Fruit fly (Drosophila melanogaster) whole organism, embryonic: ENCODE data around the gene Hecw.

Experiments
- Ada2b ChIP-seq: fragments of 200-800 bp; sonication (Bioruptor generic); IDR thresholded peaks from 2 replicates; pipeline ENCODE4 v1.3.6; 2022; ENCODE audit warnings: missing biosample characterization, missing genetic modification characterization
- Adf1 ChIP-seq: fragments of 200-800 bp; sonication (Bioruptor generic); IDR thresholded peaks from 2 replicates; pipeline ENCODE4 v1.3.6; 2022; ENCODE audit warnings: missing biosample characterization, missing genetic modification characterization
- Atf3 ChIP-seq: fragments of 200-800 bp; sonication (Bioruptor generic); optimal IDR thresholded peaks from 3 replicates; lab custom pipeline; 2016; ENCODE audit warnings: missing biosample characterization, missing genetic modification characterization
- CG10321 ChIP-seq: fragments of 200-800 bp; sonication (Bioruptor generic); IDR thresholded peaks from 2 replicates; pipeline ENCODE4 v1.3.6; 2022; ENCODE audit warnings: missing biosample characterization, missing genetic modification characterization
- CG11247 ChIP-seq: fragments of 200-800 bp; sonication (Bioruptor generic); IDR thresholded peaks from 2 replicates; pipeline ENCODE4 v1.3.6; 2022; ENCODE audit warnings: missing biosample characterization, missing genetic modification characterization
- CG13424 ChIP-seq: fragments of 200-800 bp; sonication (Bioruptor generic); optimal IDR thresholded peaks from 2 replicates; lab custom pipeline; 2019; ENCODE audit warnings: missing biosample characterization, mild to moderate bottlenecking, missing genetic modification characterization, moderate library complexity
- CG13624 ChIP-seq: fragments of 200-800 bp; sonication (Bioruptor generic); optimal IDR thresholded peaks from 2 replicates; lab custom pipeline; 2016; ENCODE audit warnings: missing biosample characterization, missing genetic modification characterization
- CG13894 ChIP-seq: fragments of 200-800 bp; sonication (Bioruptor generic); optimal IDR thresholded peaks from 3 replicates; lab custom pipeline; 2018; ENCODE audit warnings: missing biosample characterization, mild to moderate bottlenecking, missing genetic modification characterization, moderate library complexity
- CG14050 ChIP-seq: fragments of 200-800 bp; sonication (Bioruptor generic); IDR thresholded peaks from 3 replicates; pipeline ENCODE4 v1.3.6; 2022; ENCODE audit warnings: missing biosample characterization, missing genetic modification characterization
- CG1529 ChIP-seq: fragments of 200-800 bp; sonication (Bioruptor generic); optimal IDR thresholded peaks from 3 replicates; lab custom pipeline; 2018; ENCODE audit warnings: missing biosample characterization, missing genetic modification characterization
- CG15601 ChIP-seq: fragments of 200-800 bp; sonication (Bioruptor generic); optimal IDR thresholded peaks from 3 replicates; lab custom pipeline; 2019; ENCODE audit warnings: missing biosample characterization, mild to moderate bottlenecking, missing genetic modification characterization, moderate library complexity
- CG17359 ChIP-seq: fragments of 200-800 bp; sonication (Bioruptor generic); optimal IDR thresholded peaks from 3 replicates; lab custom pipeline; 2018; ENCODE audit warnings: missing biosample characterization, mild to moderate bottlenecking, missing genetic modification characterization, moderate library complexity
- CG17802 ChIP-seq: fragments of 200-800 bp; sonication (Bioruptor generic); optimal IDR thresholded peaks from 2 replicates; lab custom pipeline; 2018; ENCODE audit warnings: missing biosample characterization, mild to moderate bottlenecking, missing genetic modification characterization, moderate library complexity
- CG18599 ChIP-seq: fragments of 200-800 bp; sonication (Bioruptor generic); optimal IDR thresholded peaks from 3 replicates; lab custom pipeline; 2017; ENCODE audit warnings: missing biosample characterization, missing genetic modification characterization, mild to moderate bottlenecking, moderate library complexity, missing genetic modification reagents
- CG3065 ChIP-seq: fragments of 200-800 bp; sonication (Bioruptor generic); optimal IDR thresholded peaks from 2 replicates; lab custom pipeline; 2016; ENCODE audit warnings: missing biosample characterization, missing genetic modification characterization
- CG32767 ChIP-seq: fragments of 200-800 bp; sonication (Bioruptor generic); IDR thresholded peaks from 2 replicates; pipeline ENCODE4 v1.3.6; 2022; ENCODE audit warnings: missing biosample characterization, missing genetic modification characterization
- CG3407 ChIP-seq: fragments of 200-800 bp; sonication (Bioruptor generic); optimal IDR thresholded peaks from 2 replicates; lab custom pipeline; 2018; ENCODE audit warnings: missing biosample characterization, mild to moderate bottlenecking, missing genetic modification characterization
- CG3847 ChIP-seq: fragments of 200-800 bp; sonication (Bioruptor generic); IDR thresholded peaks from 2 replicates; pipeline ENCODE4 v1.3.6; 2022; ENCODE audit warnings: missing biosample characterization, missing genetic modification characterization
- CG6854 ChIP-seq: fragments of 200-800 bp; sonication (Bioruptor generic); optimal IDR thresholded peaks from 3 replicates; lab custom pipeline; 2017; ENCODE audit warnings: missing biosample characterization, mild to moderate bottlenecking, missing genetic modification characterization
- CG7839 ChIP-seq: fragments of 200-800 bp; sonication (Bioruptor generic); optimal IDR thresholded peaks from 3 replicates; lab custom pipeline; 2018; ENCODE audit warnings: missing biosample characterization, mild to moderate bottlenecking, missing genetic modification characterization, moderate library complexity
- Dad ChIP-seq: fragments of 200-800 bp; sonication (Bioruptor generic); optimal IDR thresholded peaks from 3 replicates; lab custom pipeline; 2016; ENCODE audit warnings: missing biosample characterization, missing genetic modification characterization
- Eip74EF ChIP-seq, 2 experiments: fragments of 200-800 bp in 1 of 2; fragments of >200 bp in 1 of 2; sonication (Bioruptor generic) in 1 of 2; optimal IDR thresholded peaks; 2 replicates each; lab custom pipeline; 2017 to 2019; ENCODE audit warnings: missing biosample characterization in 2 of 2, missing genetic modification characterization in 2 of 2, mild to moderate bottlenecking in 1 of 2, moderate library complexity in 1 of 2
- HLH4C ChIP-seq: fragments of 200-800 bp; sonication (Bioruptor generic); IDR thresholded peaks from 3 replicates; pipeline ENCODE4 v1.3.6; 2022; ENCODE audit warnings: missing biosample characterization, missing genetic modification characterization; ENCODE audit not compliant: partially characterized antibody
- Mad ChIP-seq: fragments of 200-800 bp; sonication (Bioruptor generic); optimal IDR thresholded peaks from 2 replicates; lab custom pipeline; 2016; ENCODE audit warnings: missing biosample characterization, missing genetic modification characterization
- Spps ChIP-seq: fragments of 200-800 bp; sonication (Bioruptor generic); optimal IDR thresholded peaks from 2 replicates; lab custom pipeline; 2018; ENCODE audit warnings: missing biosample characterization, mild to moderate bottlenecking, missing genetic modification characterization
- Usf ChIP-seq: fragments of 200-800 bp; sonication (Bioruptor generic); optimal IDR thresholded peaks from 2 replicates; lab custom pipeline; 2017; ENCODE audit warnings: missing genotype, missing biosample characterization, missing genetic modification characterization
- abd-A ChIP-seq: fragments of 200-800 bp; sonication (Bioruptor generic); optimal IDR thresholded peaks from 3 replicates; lab custom pipeline; 2019; ENCODE audit warnings: missing biosample characterization, mild to moderate bottlenecking, missing genetic modification characterization, moderate library complexity
- ac ChIP-seq: fragments of 200-800 bp; sonication (Bioruptor generic); optimal IDR thresholded peaks from 3 replicates; lab custom pipeline; 2017; ENCODE audit warnings: missing biosample characterization, mild to moderate bottlenecking, missing genetic modification characterization
- al ChIP-seq: fragments of 200-800 bp; sonication (Bioruptor generic); IDR thresholded peaks from 2 replicates; pipeline ENCODE4 v1.3.6; 2022; ENCODE audit warnings: missing biosample characterization, missing genetic modification characterization
- bcd ChIP-seq: fragments of 200-800 bp; sonication (Bioruptor generic); optimal IDR thresholded peaks from 2 replicates; lab custom pipeline; 2017; ENCODE audit warnings: missing biosample characterization, mild to moderate bottlenecking, missing genetic modification characterization
- bigmax ChIP-seq: fragments of 200-800 bp; sonication (Bioruptor generic); optimal IDR thresholded peaks from 2 replicates; lab custom pipeline; 2018; ENCODE audit warnings: missing biosample characterization, mild to moderate bottlenecking, missing genetic modification characterization
- caup ChIP-seq: fragments of 200-800 bp; sonication (Bioruptor generic); optimal IDR thresholded peaks from 3 replicates; lab custom pipeline; 2017; ENCODE audit warnings: missing biosample characterization, mild to moderate bottlenecking, missing genetic modification characterization, moderate library complexity; ENCODE audit not compliant: severe bottlenecking
- corto ChIP-seq: fragments of 200-800 bp; sonication (Bioruptor generic); optimal IDR thresholded peaks from 2 replicates; lab custom pipeline; 2016; ENCODE audit warnings: missing biosample characterization, mild to moderate bottlenecking, missing genetic modification characterization, moderate library complexity
- crol ChIP-seq: fragments of 200-800 bp; sonication (Bioruptor generic); IDR thresholded peaks from 2 replicates; pipeline ENCODE4 v1.3.6; 2022; ENCODE audit warnings: missing biosample characterization, missing genetic modification characterization
- crp ChIP-seq, 2 experiments: fragments of 200-800 bp; sonication (Bioruptor generic); optimal IDR thresholded peaks; 2 replicates in 1 of 2; 3 replicates in 1 of 2; lab custom pipeline; 2017; ENCODE audit warnings: missing biosample characterization in 2 of 2, missing genetic modification characterization in 2 of 2, mild to moderate bottlenecking in 1 of 2, moderate library complexity in 1 of 2
- dati ChIP-seq: fragments of 200-800 bp; sonication (Bioruptor generic); IDR thresholded peaks from 2 replicates; pipeline ENCODE4 v1.3.6; 2022; ENCODE audit warnings: missing biosample characterization, missing genetic modification characterization
- gsb ChIP-seq: fragments of 200-800 bp; sonication (Bioruptor generic); IDR thresholded peaks from 2 replicates; pipeline ENCODE4 v1.3.6; 2022; ENCODE audit warnings: missing biosample characterization, missing genetic modification characterization
- h ChIP-seq: fragments of >200 bp; optimal IDR thresholded peaks from 2 replicates; lab custom pipeline; 2017
- hbn ChIP-seq: fragments of 200-800 bp; sonication (Bioruptor generic); IDR thresholded peaks from 2 replicates; pipeline ENCODE4 v1.3.6; 2022; ENCODE audit warnings: missing biosample characterization, missing genetic modification characterization; ENCODE audit not compliant: partially characterized antibody
- her ChIP-seq: fragments of 200-800 bp; sonication (Bioruptor generic); optimal IDR thresholded peaks from 2 replicates; lab custom pipeline; 2016; ENCODE audit warnings: missing biosample characterization, missing genetic modification characterization
- kni ChIP-seq: fragments of 200-800 bp; sonication (Bioruptor generic); optimal IDR thresholded peaks from 3 replicates; lab custom pipeline; 2017; ENCODE audit warnings: mild to moderate bottlenecking, missing biosample characterization, missing genetic modification reagents, missing genetic modification characterization
- pum ChIP-seq: fragments of 200-800 bp; sonication (Bioruptor generic); optimal IDR thresholded peaks from 2 replicates; lab custom pipeline; 2016; ENCODE audit warnings: missing biosample characterization, missing genetic modification characterization
- repo ChIP-seq: fragments of 200-800 bp; sonication (Bioruptor generic); optimal IDR thresholded peaks from 2 replicates; lab custom pipeline; 2016; ENCODE audit warnings: missing biosample characterization, missing genetic modification characterization
- sim ChIP-seq: fragments of 200-800 bp; sonication (Bioruptor generic); IDR thresholded peaks from 2 replicates; pipeline ENCODE4 v1.3.6; 2022; ENCODE audit warnings: missing biosample characterization, missing genetic modification characterization
- so ChIP-seq: fragments of 200-800 bp; sonication (Bioruptor generic); IDR thresholded peaks from 3 replicates; pipeline ENCODE4 v1.3.6; 2022; ENCODE audit warnings: missing biosample characterization, missing genetic modification characterization
- stwl ChIP-seq: fragments of 200-800 bp; sonication (Bioruptor generic); optimal IDR thresholded peaks from 3 replicates; lab custom pipeline; 2018; ENCODE audit warnings: missing biosample characterization, mild to moderate bottlenecking, missing genetic modification characterization, moderate library complexity
- tgo ChIP-seq: fragments of 200-800 bp; sonication (Bioruptor generic); IDR thresholded peaks from 3 replicates; pipeline ENCODE4 v1.3.6; 2022; ENCODE audit warnings: missing biosample characterization, missing genetic modification characterization
- tin ChIP-seq: fragments of 200-800 bp; sonication (Bioruptor generic); optimal IDR thresholded peaks from 3 replicates; lab custom pipeline; 2016; ENCODE audit warnings: missing biosample characterization, missing genetic modification characterization
- tio ChIP-seq: fragments of 200-800 bp; sonication (Bioruptor generic); optimal IDR thresholded peaks from 2 replicates; lab custom pipeline; 2017; ENCODE audit warnings: missing biosample characterization, missing genetic modification characterization, inconsistent platforms

Hecw gene

dm6 chrX:9583440-9584103 lies 25.2 kb upstream of the Hecw start (continued):
- TF ChIP-seq Eip74EF (GFP tag; optimal IDR thresholded peaks at IDR 0.05; lab: Kevin White, UChicago) = peak in 1 of 2 experiments; percentile 89
- peak; percentile 70 for TF ChIP-seq dati (GFP tag; lab: Robert Waterston, UW)
- TF ChIP-seq her (GFP tag; lab: Kevin White, UChicago) = peak; percentile 45
- TF ChIP-seq Adf1 = peak; percentile 70
- peak; percentile 89 for TF ChIP-seq Ada2b (GFP tag; lab: Robert Waterston, UW)
- TF ChIP-seq CG10321 = peak; percentile 75
- peak; percentile 89 for TF ChIP-seq CG3407 (GFP tag; lab: Kevin White, UChicago)
- TF ChIP-seq so (GFP tag; lab: Robert Waterston, UW) = peak; percentile 95
- peak; percentile 68 for TF ChIP-seq corto (GFP tag; lab: Kevin White, UChicago)
- peak; percentile 58 for TF ChIP-seq ac (GFP tag; lab: Kevin White, UChicago)
- TF ChIP-seq CG13424 (tag; lab: Kevin White, UChicago) = peak; percentile 96
- peak; percentile 45 for TF ChIP-seq CG13624 (GFP tag; lab: Kevin White, UChicago)
- peak; percentile 96 for TF ChIP-seq CG17359
- peak; percentile 90 for TF ChIP-seq al (GFP tag; lab: Robert Waterston, UW)
- TF ChIP-seq CG7839 = peak; percentile 96
- TF ChIP-seq h (lab: Kevin White, UChicago) = no peak
- peak; percentile 90 for TF ChIP-seq CG1529
- TF ChIP-seq Usf (GFP tag; lab: Kevin White, UChicago) = peak; percentile 91
- TF ChIP-seq tio (GFP tag; lab: Kevin White, UChicago) = peak; percentile 85
- no peak for TF ChIP-seq repo (GFP tag; lab: Kevin White, UChicago)
- peak; percentile 95 for TF ChIP-seq caup
- peak; percentile 94 for TF ChIP-seq CG6854 (GFP tag; lab: Kevin White, UChicago)
- TF ChIP-seq Spps (tag; lab: Kevin White, UChicago) = peak; percentile 88
- TF ChIP-seq bcd (GFP tag; lab: Kevin White, UChicago) = peak; percentile 95
- no peak for TF ChIP-seq hbn (GFP tag; lab: Robert Waterston, UW)
- TF ChIP-seq CG18599 (GFP tag; lab: Kevin White, UChicago) = peak; percentile 98
- peak; percentile 84 for TF ChIP-seq crol (GFP tag; lab: Robert Waterston, UW)
- TF ChIP-seq tgo (GFP tag; lab: Robert Waterston, UW) = peak; percentile 94
- peak; percentile 73 for TF ChIP-seq Mad (GFP tag; lab: Kevin White, UChicago)
- peak; percentile 82 for TF ChIP-seq CG3065
- TF ChIP-seq Dad = peak; percentile 46
- peak; percentile 82 for TF ChIP-seq abd-A (tag; lab: Kevin White, UChicago)
- TF ChIP-seq kni (GFP tag; lab: Kevin White, UChicago) = peak; percentile 93
- peak; percentile 91 for TF ChIP-seq CG32767 (GFP tag; lab: Robert Waterston, UW)
- peak; percentile 35 for TF ChIP-seq Atf3 (GFP tag; lab: Kevin White, UChicago)
- TF ChIP-seq bigmax (GFP tag; lab: Kevin White, UChicago) = peak; percentile 12
- TF ChIP-seq gsb (GFP tag; lab: Robert Waterston, UW) = peak; percentile 78
- peak; percentile 68 for TF ChIP-seq CG17802
- TF ChIP-seq CG3847 = peak; percentile 93
- TF ChIP-seq CG11247 (GFP tag; lab: Robert Waterston, UW) = peak; percentile 89
- no peak for TF ChIP-seq stwl (tag; lab: Kevin White, UChicago)
- no peak for TF ChIP-seq HLH4C
- peak; percentile 92 for TF ChIP-seq CG14050
- TF ChIP-seq CG15601 (tag; lab: Kevin White, UChicago) = peak; percentile 92
- TF ChIP-seq sim (GFP tag; lab: Robert Waterston, UW) = peak; percentile 71; the same call in 1 of the 2 replicates
- TF ChIP-seq tin (GFP tag; lab: Kevin White, UChicago) = peak; percentile 88
- peak; percentile 91 for TF ChIP-seq CG13894 (tag; lab: Kevin White, UChicago)
- peak in 1 of 2 experiments; percentile 63 for TF ChIP-seq crp (GFP tag; optimal IDR thresholded peaks at IDR 0.05; lab: Kevin White, UChicago)
- peak; percentile 46 for TF ChIP-seq pum (GFP tag; lab: Kevin White, UChicago)
